Worm (Caenorhabditis elegans): ENCODE data around the gene josd-1.
"Not testable (repeated sequence)": the region's sequence is repeated elsewhere in the genome, so short reads cannot be mapped to it uniquely, and the experiment has no call there.

- not testable (repeated sequence) for TF ChIP-seq ama-1 (optimal IDR thresholded peaks at IDR 0.05); F13C5.2 (tag; optimal IDR thresholded peaks at IDR 0.05); hmg-4 (GFP tag; optimal IDR thresholded peaks at IDR 0.05); flt-1 (GFP tag; IDR thresholded peaks at IDR 0.05); tbx-37 (GFP tag; conservative IDR thresholded peaks at IDR 0.05); ceh-36 (tag; optimal IDR thresholded peaks at IDR 0.05); scrt-1 (GFP tag; IDR thresholded peaks at IDR 0.05); ceh-13 (GFP tag; optimal IDR thresholded peaks at IDR 0.05); aly-1 (tag; optimal IDR thresholded peaks at IDR 0.05); tbx-11 (GFP tag; IDR thresholded peaks at IDR 0.05); ets-7 (tag; optimal IDR thresholded peaks at IDR 0.05); B0310.2 (tag; optimal IDR thresholded peaks at IDR 0.05); hnd-1 (tag; optimal IDR thresholded peaks at IDR 0.05)
Measured at ce11 chrIII:2846747-2847146, 10.3 kb downstream of the josd-1 start, which contains the start of gene H34I24.1.

Measured in whole organism, early embryonic.